Fruit fly (Drosophila melanogaster): Measurements from ENCODE around the gene Orc5.

Orc5 gene

DNA sequence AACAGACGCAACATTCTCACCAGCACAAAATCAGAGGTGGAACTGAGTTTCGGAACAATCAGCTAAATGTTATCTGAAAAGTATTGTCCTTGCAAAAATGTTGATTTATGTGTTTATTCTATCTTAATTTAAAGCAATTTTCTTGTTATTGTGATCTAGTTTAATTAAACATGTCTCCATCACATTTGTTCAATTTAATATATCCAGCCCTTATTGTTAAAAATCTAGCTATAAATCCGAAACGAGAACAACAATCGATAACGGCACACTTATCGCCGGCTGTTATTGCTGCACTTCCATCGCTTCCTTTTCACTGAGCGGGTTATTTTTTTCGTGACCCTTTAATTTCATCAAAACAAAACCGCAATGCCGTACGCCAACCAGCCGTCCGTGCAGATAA lies 3.4 kb downstream of the Orc5 start, which contains the start of the genes GatC, PolG2 and Polr2C (continued):
- TF ChIP-seq fu2 (GFP tag; optimal IDR thresholded peaks at IDR 0.05) (peak; percentile 32), toy (GFP tag; IDR thresholded peaks at IDR 0.05) (no peak), CG30403 (GFP tag; optimal IDR thresholded peaks at IDR 0.05) (peak; percentile 55), CG7928 (GFP tag; optimal IDR thresholded peaks at IDR 0.05) (peak; percentile 76), Ets65A (GFP tag) (peak; percentile 34), CG8944 (GFP tag; optimal IDR thresholded peaks at IDR 0.05) (peak; percentile 43), D19B (GFP tag; optimal IDR thresholded peaks at IDR 0.05) (no peak), dimm (GFP tag; IDR thresholded peaks at IDR 0.05) (no peak), CG13123 (GFP tag; optimal IDR thresholded peaks at IDR 0.05) (no peak), CG32532 (GFP tag; IDR thresholded peaks at IDR 0.05) (peak; percentile 34; the same call in 1 of the 2 replicates), CG13287 (GFP tag; IDR thresholded peaks at IDR 0.05; ENCODE audit: partially characterized antibody) (peak; percentile 89), oc (tag; optimal IDR thresholded peaks at IDR 0.05) (no peak), maf-S (GFP tag; optimal IDR thresholded peaks at IDR 0.05) (peak; percentile 43), lbe (GFP tag; optimal IDR thresholded peaks at IDR 0.05) (no peak), HmgZ (tag; optimal IDR thresholded peaks at IDR 0.05) (peak; percentile 61), Poxn (GFP tag; IDR thresholded peaks at IDR 0.05) (no peak), Adf1 (GFP tag; IDR thresholded peaks at IDR 0.05) (0 out of 2 replicates have a peak, but pooled peaks have one; percentile 25), CG12744 (GFP tag; optimal IDR thresholded peaks at IDR 0.05) (no peak), pfk (GFP tag; optimal IDR thresholded peaks at IDR 0.05) (no peak), CG9797 (GFP tag; optimal IDR thresholded peaks at IDR 0.05) (peak; percentile 5), CG11247 (GFP tag; IDR thresholded peaks at IDR 0.05) (peak; percentile 61), CG30431 (GFP tag; optimal IDR thresholded peaks at IDR 0.05) (no peak), CG14710 (tag; optimal IDR thresholded peaks at IDR 0.05) (peak; percentile 67), CG2120 (GFP tag; optimal IDR thresholded peaks at IDR 0.05) (peak; percentile 70), Ssrp (tag; optimal IDR thresholded peaks at IDR 0.05) (peak; percentile 35), Nf-YC (tag; optimal IDR thresholded peaks at IDR 0.05) (no peak), sim (GFP tag; IDR thresholded peaks at IDR 0.05) (no peak), Drgx (GFP tag; IDR thresholded peaks at IDR 0.05) (no peak), tin (GFP tag; optimal IDR thresholded peaks at IDR 0.05) (peak; percentile 2), CG18011 (GFP tag; optimal IDR thresholded peaks at IDR 0.05) (peak; percentile 97), sob (GFP tag; IDR thresholded peaks at IDR 0.05) (peak; percentile 72), fd102C (GFP tag; optimal IDR thresholded peaks at IDR 0.05) (no peak), CG7556 (GFP tag; optimal IDR thresholded peaks at IDR 0.05) (no peak), slbo (GFP tag; IDR thresholded peaks at IDR 0.05) (peak; percentile 76), Camta (GFP tag; optimal IDR thresholded peaks at IDR 0.05) (no peak), CG18619 (GFP tag; optimal IDR thresholded peaks at IDR 0.05) (no peak), CG10147 (GFP tag; optimal IDR thresholded peaks at IDR 0.05) (no peak), en (GFP tag; optimal IDR thresholded peaks at IDR 0.05) (no peak), CG9932 (GFP tag; IDR thresholded peaks at IDR 0.05) (peak; percentile 78), CG32767 (GFP tag; IDR thresholded peaks at IDR 0.05) (no peak), eyg (GFP tag; optimal IDR thresholded peaks at IDR 0.05) (no peak), gcm2 (GFP tag; optimal IDR thresholded peaks at IDR 0.05) (no peak), CG13894 (tag; optimal IDR thresholded peaks at IDR 0.05) (no peak), CG8290 (GFP tag; optimal IDR thresholded peaks at IDR 0.05) (no peak), CG8290 (tag; optimal IDR thresholded peaks at IDR 0.05) (no peak), sc (optimal IDR thresholded peaks at IDR 0.05) (no peak), sc (GFP tag; optimal IDR thresholded peaks at IDR 0.05) (no peak), mirr (GFP tag; optimal IDR thresholded peaks at IDR 0.05) (no peak), CG13296 (GFP tag; optimal IDR thresholded peaks at IDR 0.05) (no peak), zfh2 (GFP tag; optimal IDR thresholded peaks at IDR 0.05) (peak; percentile 55), CG2678 (tag; optimal IDR thresholded peaks at IDR 0.05) (no peak), Oli (tag; optimal IDR thresholded peaks at IDR 0.05) (no peak), CG1529 (GFP tag; optimal IDR thresholded peaks at IDR 0.05) (no peak)

All from whole organism, embryonic.